Worm (Caenorhabditis elegans) whole organism, L3 larva: ENCODE data around the gene dna-2.

Source experiments
- R02D3.7 ChIP-seq: fragments of 150-350 bp; optimal IDR thresholded peaks from 2 replicates; lab custom pipeline; 2014; ENCODE audit warnings: missing biosample characterization, missing genetic modification characterization
- ceh-28 ChIP-seq: fragments of 150-350 bp; optimal IDR thresholded peaks from 2 replicates; lab custom pipeline; 2014; ENCODE audit warnings: missing biosample characterization, missing genetic modification reagents, missing genetic modification characterization
- ceh-9 ChIP-seq: sonication (generic microtip); optimal IDR thresholded peaks from 2 replicates; lab custom pipeline; 2018; ENCODE audit warnings: missing biosample characterization, missing genetic modification characterization
- mdl-1 ChIP-seq: fragments of 150-350 bp; optimal IDR thresholded peaks from 2 replicates; lab custom pipeline; 2014; ENCODE audit warnings: missing biosample characterization, missing genetic modification characterization
- nhr-23 ChIP-seq: fragments of 150-350 bp; optimal IDR thresholded peaks from 2 replicates; lab custom pipeline; 2014; ENCODE audit warnings: missing biosample characterization, missing genetic modification reagents, missing genetic modification characterization
- nhr-28 ChIP-seq: fragments of 150-350 bp; optimal IDR thresholded peaks from 2 replicates; lab custom pipeline; 2014; ENCODE audit warnings: missing biosample characterization, missing genetic modification characterization
- nhr-76 ChIP-seq: fragments of 150-350 bp; sonication (generic microtip); optimal IDR thresholded peaks from 5 replicates; lab custom pipeline; 2014; ENCODE audit warnings: missing biosample characterization, missing genetic modification characterization
- tbx-2 ChIP-seq: sonication (generic microtip); optimal IDR thresholded peaks from 2 replicates; lab custom pipeline; 2016; ENCODE audit warnings: mild to moderate bottlenecking, missing genetic modification characterization, missing compliant biosample characterization
- unc-62 ChIP-seq: fragments of 150-350 bp; sonication (generic microtip); optimal IDR thresholded peaks from 4 replicates; lab custom pipeline; 2014; ENCODE audit warnings: missing biosample characterization, missing genetic modification reagents, missing genetic modification characterization
- ztf-4 ChIP-seq: fragments of 150-350 bp; optimal IDR thresholded peaks from 2 replicates; lab custom pipeline; 2014; ENCODE audit warnings: missing biosample characterization, missing genetic modification characterization

- no peak for TF ChIP-seq R02D3.7 (tag; lab: Kevin White, UChicago)
- TF ChIP-seq nhr-76 (tag; lab: Kevin White, UChicago) = no peak
- no peak for TF ChIP-seq ceh-28 (tag; lab: Kevin White, UChicago)
- no peak for TF ChIP-seq ztf-4
- no peak for TF ChIP-seq mdl-1 (tag; lab: Kevin White, UChicago)
- TF ChIP-seq nhr-23 (tag; lab: Kevin White, UChicago) = no peak
- TF ChIP-seq tbx-2 (tag; lab: Kevin White, UChicago) = no peak
- TF ChIP-seq nhr-28 (tag; lab: Kevin White, UChicago) = no peak
- no peak for TF ChIP-seq ceh-9 (tag; lab: Kevin White, UChicago)
- no peak for TF ChIP-seq unc-62 (GFP tag; lab: Kevin White, UChicago)
These were observed 12.6 kb upstream of the dna-2 start for ce11 chrII:11765506-11766152.
